Fruit fly (Drosophila melanogaster) whole organism, embryonic: Measurements from ENCODE around the gene CG11842.

Experiments used
- Ada2b ChIP-seq: fragments of 200-800 bp; sonication (Bioruptor generic); IDR thresholded peaks from 2 replicates; pipeline ENCODE4 v1.3.6; 2022; ENCODE audit warnings: missing biosample characterization, missing genetic modification characterization
- B-H2 ChIP-seq: fragments of 200-800 bp; sonication (Bioruptor generic); optimal IDR thresholded peaks from 2 replicates; lab custom pipeline; 2018; ENCODE audit warnings: missing biosample characterization, mild to moderate bottlenecking, missing genetic modification characterization
- C15 ChIP-seq: fragments of 200-800 bp; sonication (Bioruptor generic); IDR thresholded peaks from 3 replicates; pipeline ENCODE4 v1.3.6; 2022; ENCODE audit warnings: missing biosample characterization, missing genetic modification characterization
- CG11085 ChIP-seq: fragments of 200-800 bp; sonication (Bioruptor generic); IDR thresholded peaks from 2 replicates; pipeline ENCODE4 v1.3.6; 2022; ENCODE audit warnings: missing biosample characterization, missing genetic modification characterization
- CG11093 ChIP-seq: fragments of 200-800 bp; sonication (Bioruptor generic); IDR thresholded peaks from 3 replicates; pipeline ENCODE4 v1.3.6; 2022; ENCODE audit warnings: missing biosample characterization, missing genetic modification characterization
- CG12155 ChIP-seq: fragments of 200-800 bp; sonication (Bioruptor generic); optimal IDR thresholded peaks from 3 replicates; lab custom pipeline; 2016; ENCODE audit warnings: missing biosample characterization, missing genetic modification characterization
- CG12769 ChIP-seq: fragments of 200-800 bp; sonication (Bioruptor generic); optimal IDR thresholded peaks from 2 replicates; lab custom pipeline; 2019; ENCODE audit warnings: missing biosample characterization, mild to moderate bottlenecking, missing genetic modification characterization, moderate library complexity
- CG14710 ChIP-seq: fragments of 200-800 bp; sonication (Bioruptor generic); optimal IDR thresholded peaks from 3 replicates; lab custom pipeline; 2019; ENCODE audit warnings: missing biosample characterization, mild to moderate bottlenecking, missing genetic modification characterization, moderate library complexity
- CG14965 ChIP-seq: fragments of 200-800 bp; sonication (Bioruptor generic); optimal IDR thresholded peaks from 2 replicates; lab custom pipeline; 2016; ENCODE audit warnings: missing biosample characterization, missing genetic modification characterization, borderline replicate concordance
- CG17568 ChIP-seq: fragments of 200-800 bp; sonication (Bioruptor generic); optimal IDR thresholded peaks from 2 replicates; lab custom pipeline; 2018; ENCODE audit warnings: missing biosample characterization, mild to moderate bottlenecking, missing genetic modification characterization, moderate library complexity
- CG2120 ChIP-seq: fragments of 200-800 bp; sonication (Bioruptor generic); optimal IDR thresholded peaks from 3 replicates; lab custom pipeline; 2016; ENCODE audit warnings: missing biosample characterization, missing genetic modification characterization
- CG31441 ChIP-seq: fragments of 200-800 bp; sonication (Bioruptor generic); IDR thresholded peaks from 2 replicates; pipeline ENCODE4 v1.3.6; 2022; ENCODE audit warnings: missing biosample characterization, missing genetic modification characterization
- CG34224 ChIP-seq: fragments of 200-800 bp; sonication (Bioruptor generic); IDR thresholded peaks from 3 replicates; pipeline ENCODE4 v1.3.6; 2022; ENCODE audit warnings: missing biosample characterization, missing genetic modification characterization; ENCODE audit not compliant: partially characterized antibody
- CG3995 ChIP-seq: fragments of 200-800 bp; sonication (Bioruptor generic); optimal IDR thresholded peaks from 3 replicates; lab custom pipeline; 2016; ENCODE audit warnings: missing biosample characterization, missing genetic modification characterization
- CG4730 ChIP-seq: fragments of 200-800 bp; sonication (Bioruptor generic); IDR thresholded peaks from 2 replicates; pipeline ENCODE4 v1.3.6; 2022; ENCODE audit warnings: missing biosample characterization, missing genetic modification characterization
- CG5245 ChIP-seq: fragments of 200-800 bp; sonication (Bioruptor generic); optimal IDR thresholded peaks from 3 replicates; lab custom pipeline; 2016; ENCODE audit warnings: missing biosample characterization, missing genetic modification characterization
- CG6254 ChIP-seq: fragments of 200-800 bp; sonication (Bioruptor generic); optimal IDR thresholded peaks from 3 replicates; lab custom pipeline; 2017; ENCODE audit warnings: mild to moderate bottlenecking, missing biosample characterization, missing genetic modification reagents, missing genetic modification characterization
- CG6654 ChIP-seq: fragments of 200-800 bp; sonication (Bioruptor generic); optimal IDR thresholded peaks from 2 replicates; lab custom pipeline; 2017; ENCODE audit warnings: missing biosample characterization, mild to moderate bottlenecking, missing genetic modification characterization
- CG7372 ChIP-seq: fragments of 200-800 bp; sonication (Bioruptor generic); IDR thresholded peaks from 2 replicates; pipeline ENCODE4 v1.3.6; 2022; ENCODE audit warnings: missing biosample characterization, missing genetic modification characterization
- CG7963 ChIP-seq: fragments of 200-800 bp; sonication (Bioruptor generic); IDR thresholded peaks from 3 replicates; pipeline ENCODE4 v1.3.6; 2022; ENCODE audit warnings: missing biosample characterization, missing genetic modification characterization; ENCODE audit not compliant: partially characterized antibody
- CG9609 ChIP-seq: fragments of 200-800 bp; sonication (Bioruptor generic); optimal IDR thresholded peaks from 3 replicates; lab custom pipeline; 2016; ENCODE audit warnings: missing biosample characterization, missing genetic modification characterization
- Dip3 ChIP-seq: fragments of 200-800 bp; sonication (Bioruptor generic); optimal IDR thresholded peaks from 3 replicates; lab custom pipeline; 2016; ENCODE audit warnings: missing biosample characterization, missing genetic modification characterization
- Dp ChIP-seq: fragments of 200-800 bp; sonication (Bioruptor generic); optimal IDR thresholded peaks from 2 replicates; lab custom pipeline; 2018; ENCODE audit warnings: missing biosample characterization, mild to moderate bottlenecking, missing genetic modification characterization, moderate library complexity
- HLH3B ChIP-seq: fragments of 200-800 bp; sonication (Bioruptor generic); IDR thresholded peaks from 2 replicates; pipeline ENCODE4 v1.3.6; 2022; ENCODE audit warnings: missing biosample characterization, missing genetic modification characterization
- HLHmδ ChIP-seq: fragments of 200-800 bp; sonication (Bioruptor generic); optimal IDR thresholded peaks from 2 replicates; lab custom pipeline; 2018; ENCODE audit warnings: missing biosample characterization, mild to moderate bottlenecking, missing genetic modification characterization, moderate library complexity
- Hand ChIP-seq: fragments of 200-800 bp; sonication (Bioruptor generic); optimal IDR thresholded peaks from 2 replicates; lab custom pipeline; 2017; ENCODE audit warnings: mild to moderate bottlenecking, missing biosample characterization, missing genetic modification reagents, missing genetic modification characterization
- Hmr ChIP-seq: fragments of 200-800 bp; sonication (Bioruptor generic); optimal IDR thresholded peaks from 3 replicates; lab custom pipeline; 2017; ENCODE audit warnings: mild to moderate bottlenecking, missing biosample characterization, missing genetic modification reagents, missing genetic modification characterization
- Hsf ChIP-seq: fragments of 200-800 bp; sonication (Bioruptor generic); optimal IDR thresholded peaks from 3 replicates; lab custom pipeline; 2016; ENCODE audit warnings: missing biosample characterization, missing genetic modification characterization
- Jarid2 ChIP-seq: fragments of 200-800 bp; sonication (Bioruptor generic); optimal IDR thresholded peaks from 3 replicates; lab custom pipeline; 2017; ENCODE audit warnings: mild to moderate bottlenecking, missing biosample characterization, missing genetic modification reagents, missing genetic modification characterization
- Mad ChIP-seq: fragments of 200-800 bp; sonication (Bioruptor generic); optimal IDR thresholded peaks from 2 replicates; lab custom pipeline; 2016; ENCODE audit warnings: missing biosample characterization, missing genetic modification characterization
- Max ChIP-seq: fragments of 200-800 bp; sonication (Bioruptor generic); optimal IDR thresholded peaks from 2 replicates; lab custom pipeline; 2016; ENCODE audit warnings: missing biosample characterization, mild to moderate bottlenecking, missing genetic modification characterization
- Meics ChIP-seq: fragments of 200-800 bp; sonication (Bioruptor generic); optimal IDR thresholded peaks from 2 replicates; lab custom pipeline; 2017; ENCODE audit warnings: missing biosample characterization, mild to moderate bottlenecking, missing genetic modification characterization
- NFAT ChIP-seq: fragments of 200-800 bp; sonication (Bioruptor generic); IDR thresholded peaks from 2 replicates; pipeline ENCODE4 v1.3.6; 2022; ENCODE audit warnings: missing biosample characterization, missing genetic modification characterization
- Sry-β ChIP-seq: fragments of 200-800 bp; sonication (Bioruptor generic); optimal IDR thresholded peaks from 2 replicates; lab custom pipeline; 2018; ENCODE audit warnings: missing biosample characterization, mild to moderate bottlenecking, missing genetic modification characterization, moderate library complexity
- Sry-δ ChIP-seq: fragments of 200-800 bp; sonication (Bioruptor generic); optimal IDR thresholded peaks from 2 replicates; lab custom pipeline; 2016; ENCODE audit warnings: missing biosample characterization, missing genetic modification characterization
- Xrp1 ChIP-seq: fragments of 200-800 bp; sonication (Bioruptor generic); IDR thresholded peaks from 2 replicates; pipeline ENCODE4 v1.3.6; 2022; ENCODE audit warnings: missing biosample characterization, missing genetic modification characterization
- YL-1 ChIP-seq: fragments of 200-800 bp; sonication (Bioruptor generic); optimal IDR thresholded peaks from 3 replicates; lab custom pipeline; 2017; ENCODE audit warnings: missing biosample characterization, mild to moderate bottlenecking, missing genetic modification characterization
- ab ChIP-seq: fragments of 200-800 bp; sonication (Bioruptor generic); optimal IDR thresholded peaks from 2 replicates; lab custom pipeline; 2016; ENCODE audit warnings: missing biosample characterization, missing genetic modification characterization
- ato ChIP-seq: fragments of 200-800 bp; sonication (Bioruptor generic); IDR thresholded peaks from 2 replicates; pipeline ENCODE4 v1.3.6; 2022; ENCODE audit warnings: missing biosample characterization, missing genetic modification characterization; ENCODE audit not compliant: partially characterized antibody
- dati ChIP-seq: fragments of 200-800 bp; sonication (Bioruptor generic); IDR thresholded peaks from 2 replicates; pipeline ENCODE4 v1.3.6; 2022; ENCODE audit warnings: missing biosample characterization, missing genetic modification characterization
- gt ChIP-seq: fragments of 200-800 bp; sonication (Bioruptor generic); IDR thresholded peaks from 2 replicates; pipeline ENCODE4 v1.3.6; 2022; ENCODE audit warnings: missing biosample characterization, missing genetic modification characterization
- pan ChIP-seq, 4 experiments: fragments of >200 bp in 3 of 4; fragments of 200-800 bp in 1 of 4; sonication (Bioruptor generic) in 1 of 4; optimal IDR thresholded peaks in 3 of 4; IDR thresholded peaks in 1 of 4; 2 replicates each; pipeline versions ENCODE4 v1.3.6 to Lab custom; 2017 to 2022; ENCODE audit warnings: missing biosample characterization in 2 of 4, missing genetic modification characterization in 2 of 4, mixed read lengths in 1 of 4
- ranshi ChIP-seq: fragments of 200-800 bp; sonication (Bioruptor generic); IDR thresholded peaks from 2 replicates; pipeline ENCODE4 v1.3.6; 2022; ENCODE audit warnings: missing biosample characterization, missing genetic modification characterization
- sens ChIP-seq: fragments of 200-800 bp; sonication (Bioruptor generic); peaks from one replicate; lab custom pipeline; 2016; ENCODE audit warnings: missing biosample characterization, missing genetic modification characterization
- shn ChIP-seq: fragments of 200-800 bp; sonication (Bioruptor generic); optimal IDR thresholded peaks from 3 replicates; lab custom pipeline; 2016; ENCODE audit warnings: missing biosample characterization, missing genetic modification characterization
- sisA ChIP-seq: fragments of 200-800 bp; sonication (Bioruptor generic); IDR thresholded peaks from 2 replicates; pipeline ENCODE4 v1.3.6; 2022; ENCODE audit warnings: missing biosample characterization, missing genetic modification characterization
- sr ChIP-seq: fragments of 200-800 bp; sonication (Bioruptor generic); IDR thresholded peaks from 3 replicates; pipeline ENCODE4 v1.3.6; 2022; ENCODE audit warnings: missing biosample characterization, missing genetic modification characterization
- tio ChIP-seq: fragments of 200-800 bp; sonication (Bioruptor generic); optimal IDR thresholded peaks from 2 replicates; lab custom pipeline; 2017; ENCODE audit warnings: missing biosample characterization, missing genetic modification characterization, inconsistent platforms
- tll ChIP-seq, 2 experiments: fragments of 200-800 bp in 1 of 2; fragments of >200 bp in 1 of 2; sonication (Bioruptor generic) in 1 of 2; optimal IDR thresholded peaks; 2 replicates each; lab custom pipeline; 2017 to 2019; ENCODE audit warnings: missing biosample characterization in 2 of 2, missing genetic modification characterization in 2 of 2, mild to moderate bottlenecking in 1 of 2, moderate library complexity in 1 of 2
- unc-4 ChIP-seq: fragments of 200-800 bp; sonication (Bioruptor generic); IDR thresholded peaks from 2 replicates; pipeline ENCODE4 v1.3.6; 2022; ENCODE audit warnings: missing biosample characterization, missing genetic modification characterization; ENCODE audit not compliant: partially characterized antibody
- zen ChIP-seq: fragments of 200-800 bp; sonication (Bioruptor generic); optimal IDR thresholded peaks from 3 replicates; lab custom pipeline; 2018; ENCODE audit warnings: missing biosample characterization, mild to moderate bottlenecking, missing genetic modification characterization, moderate library complexity

CG11842 gene

dm6 chr3R:29094152-29094551 is 41.7 kb downstream of the CG11842 start (continued):
- TF ChIP-seq CG14965 (GFP tag; lab: Kevin White, UChicago) = no peak
- no peak for TF ChIP-seq CG12769 (tag; lab: Kevin White, UChicago)
- TF ChIP-seq CG11093 (GFP tag; lab: Robert Waterston, UW) = no peak
- no peak for TF ChIP-seq CG5245 (GFP tag; lab: Kevin White, UChicago)
- no peak for TF ChIP-seq Meics
- TF ChIP-seq HLH3B = no peak
- TF ChIP-seq sisA (GFP tag; lab: Robert Waterston, UW) = 0 out of 2 replicates have a peak, but pooled peaks have one; percentile 4
- TF ChIP-seq tio (GFP tag; lab: Kevin White, UChicago) = no peak
- TF ChIP-seq CG17568 (GFP tag; lab: Kevin White, UChicago) = no peak
- TF ChIP-seq CG31441 (GFP tag; lab: Robert Waterston, UW) = no peak
- TF ChIP-seq CG6254 (GFP tag; lab: Kevin White, UChicago) = no peak
- TF ChIP-seq ranshi = no peak
- no peak for TF ChIP-seq CG34224 (GFP tag; lab: Robert Waterston, UW)
- no peak for TF ChIP-seq Dp (GFP tag; lab: Kevin White, UChicago)
- no peak for TF ChIP-seq ab (GFP tag; lab: Kevin White, UChicago)
- peak; percentile 23 for TF ChIP-seq CG2120 (GFP tag; lab: Kevin White, UChicago)
- no peak for TF ChIP-seq Sry-δ
- TF ChIP-seq Max (GFP tag; lab: Kevin White, UChicago) = no peak
- no peak for TF ChIP-seq HLHmδ
- TF ChIP-seq tll (GFP tag; optimal IDR thresholded peaks at IDR 0.05; lab: Kevin White, UChicago) = no peak
- no peak for TF ChIP-seq CG14710 (tag; lab: Kevin White, UChicago)
- no peak for TF ChIP-seq CG7963 (GFP tag; lab: Robert Waterston, UW)
- TF ChIP-seq CG6654 (GFP tag; lab: Kevin White, UChicago) = no peak
- TF ChIP-seq CG4730 (GFP tag; lab: Robert Waterston, UW) = no peak
- TF ChIP-seq Sry-β (GFP tag; lab: Kevin White, UChicago) = no peak
- no peak for TF ChIP-seq CG9609 (GFP tag; lab: Kevin White, UChicago)
- no peak for TF ChIP-seq CG7372
- no peak for TF ChIP-seq Ada2b (GFP tag; lab: Robert Waterston, UW)
- TF ChIP-seq Hand (GFP tag; lab: Kevin White, UChicago) = peak; percentile 27
- TF ChIP-seq shn (GFP tag; lab: Kevin White, UChicago) = no peak
- no peak for TF ChIP-seq Xrp1
- no peak for TF ChIP-seq ato
- no peak for TF ChIP-seq gt (GFP tag; lab: Robert Waterston, UW)
- TF ChIP-seq NFAT (GFP tag; lab: Robert Waterston, UW) = no peak
- TF ChIP-seq zen (tag; lab: Kevin White, UChicago) = no peak
- TF ChIP-seq Hsf (GFP tag; lab: Kevin White, UChicago) = no peak
- no peak for TF ChIP-seq CG3995 (GFP tag; lab: Kevin White, UChicago)
- TF ChIP-seq Jarid2 (GFP tag; lab: Kevin White, UChicago) = no peak
- TF ChIP-seq unc-4 = no peak
- TF ChIP-seq dati (GFP tag; lab: Robert Waterston, UW) = no peak
- no peak for TF ChIP-seq YL-1
- no peak for TF ChIP-seq CG11085
- TF ChIP-seq sens (GFP tag; lab: Kevin White, UChicago) = peak; percentile 78
- TF ChIP-seq CG12155 = no peak
- peak; percentile 29 for TF ChIP-seq Hmr (GFP tag; lab: Kevin White, UChicago)
- no peak for TF ChIP-seq Mad
- TF ChIP-seq C15 = no peak
- no peak for TF ChIP-seq pan (optimal IDR thresholded peaks at IDR 0.05; lab: Kevin White, UChicago)
- TF ChIP-seq pan (GFP tag; optimal IDR thresholded peaks at IDR 0.05 in 1 of 2, IDR thresholded peaks at IDR 0.05 in 1 of 2) = no peak
- no peak for TF ChIP-seq Dip3 (GFP tag; lab: Kevin White, UChicago)
- no peak for TF ChIP-seq B-H2 (GFP tag; lab: Kevin White, UChicago)
- TF ChIP-seq sr (GFP tag; lab: Robert Waterston, UW) = no peak
